Worm (Caenorhabditis elegans) whole organism, young adult: ENCODE measurements around the gene F53H4.2.

ENCODE experiments used
- K11D2.4 ChIP-seq: fragments of 200-800 bp; sonication (Bioruptor generic); IDR thresholded peaks from 2 replicates; pipeline ENCODE4 v1.3.6; 2022; ENCODE audit warnings: missing genetic modification reagents, missing genetic modification characterization, missing compliant biosample characterization
- aptf-2 ChIP-seq: fragments of 200-800 bp; sonication (Bioruptor generic); conservative IDR thresholded peaks from 2 replicates; pipeline ENCODE4 v1.3.6; 2022; ENCODE audit warnings: missing genetic modification reagents, missing genetic modification characterization, missing compliant biosample characterization
- attf-3 ChIP-seq: fragments of 200-800 bp; sonication (Bioruptor generic); conservative IDR thresholded peaks from 2 replicates; pipeline ENCODE4 v1.3.6; 2022; ENCODE audit warnings: missing genetic modification reagents, missing genetic modification characterization, missing compliant biosample characterization
- attf-5 ChIP-seq: fragments of 200-800 bp; sonication (Bioruptor generic); optimal IDR thresholded peaks from 2 replicates; lab custom pipeline; 2018; ENCODE audit warnings: mild to moderate bottlenecking, missing genetic modification characterization, missing compliant biosample characterization
- cebp-1 ChIP-seq, 2 experiments: fragments of 200-800 bp in 1 of 2; sonication (Bioruptor generic) in 1 of 2; sonication (generic microtip) in 1 of 2; IDR thresholded peaks in 1 of 2; optimal IDR thresholded peaks in 1 of 2; 2 replicates each; pipeline versions ENCODE4 v1.3.6 to Lab custom; 2017 to 2022; ENCODE audit warnings: missing compliant biosample characterization in 2 of 2, missing genetic modification characterization in 2 of 2, mild to moderate bottlenecking in 1 of 2, missing genetic modification reagents in 1 of 2, moderate library complexity in 1 of 2
- ceh-58 ChIP-seq: fragments of 200-800 bp; sonication (Bioruptor generic); IDR thresholded peaks from 2 replicates; pipeline ENCODE4 v1.3.6; 2022; ENCODE audit warnings: missing genetic modification characterization, missing compliant biosample characterization
- ets-4 ChIP-seq: fragments of 200-800 bp; sonication (Bioruptor generic); optimal IDR thresholded peaks from 2 replicates; lab custom pipeline; 2018; ENCODE audit warnings: mild to moderate bottlenecking, missing genetic modification characterization, missing compliant biosample characterization
- gei-17 ChIP-seq: fragments of 200-800 bp; sonication (Bioruptor generic); optimal IDR thresholded peaks from 2 replicates; lab custom pipeline; 2018; ENCODE audit warnings: mild to moderate bottlenecking, missing genetic modification characterization, missing compliant biosample characterization
- hmg-1.2 ChIP-seq: fragments of 200-800 bp; sonication (Bioruptor generic); IDR thresholded peaks from 2 replicates; pipeline ENCODE4 v1.3.6; 2022; ENCODE audit warnings: missing genetic modification reagents, missing genetic modification characterization, missing compliant biosample characterization
- hrde-1 ChIP-seq: sonication (generic microtip); optimal IDR thresholded peaks from 2 replicates; lab custom pipeline; 2016; ENCODE audit warnings: missing genetic modification characterization, mild to moderate bottlenecking, missing compliant biosample characterization, moderate library complexity, missing genotype, missing genetic modification reagents, borderline replicate concordance
- let-607 ChIP-seq, 2 experiments: fragments of 200-800 bp in 1 of 2; sonication (Bioruptor generic) in 1 of 2; sonication (generic microtip) in 1 of 2; optimal IDR thresholded peaks; 2 replicates each; lab custom pipeline; 2016 to 2018; ENCODE audit warnings: mild to moderate bottlenecking in 2 of 2, missing compliant biosample characterization in 2 of 2, missing genetic modification characterization in 2 of 2, moderate library complexity in 2 of 2, missing genotype in 1 of 2
- lin-35 ChIP-seq, 3 experiments: fragments of 150-350 bp in 2 of 3; sonication (generic microtip) in 1 of 3; optimal IDR thresholded peaks; 2 replicates each; lab custom pipeline; 2014 to 2018; ENCODE audit warnings: missing biosample characterization in 3 of 3, missing genetic modification characterization in 3 of 3, missing genetic modification reagents in 3 of 3
- lin-40 ChIP-seq: sonication (generic microtip); optimal IDR thresholded peaks from 2 replicates; lab custom pipeline; 2016; ENCODE audit warnings: missing genetic modification characterization, mild to moderate bottlenecking, missing compliant biosample characterization, missing genotype, missing genetic modification reagents
- lin-54 ChIP-seq: fragments of 200-800 bp; sonication (Bioruptor generic); optimal IDR thresholded peaks from 2 replicates; lab custom pipeline; 2018; ENCODE audit warnings: mild to moderate bottlenecking, missing genetic modification characterization, missing compliant biosample characterization
- lsl-1 ChIP-seq: fragments of 200-800 bp; sonication (Bioruptor generic); optimal IDR thresholded peaks from 2 replicates; lab custom pipeline; 2018; ENCODE audit warnings: mild to moderate bottlenecking, missing genetic modification characterization, moderate library complexity, missing compliant biosample characterization
- madf-6 ChIP-seq: fragments of 200-800 bp; sonication (Bioruptor generic); IDR thresholded peaks from 2 replicates; pipeline ENCODE4 v1.3.6; 2022; ENCODE audit warnings: missing genetic modification reagents, missing genetic modification characterization, missing compliant biosample characterization
- mcd-1 ChIP-seq: fragments of 200-800 bp; sonication (Bioruptor generic); IDR thresholded peaks from 2 replicates; pipeline ENCODE4 v1.3.6; 2022; ENCODE audit warnings: missing genetic modification reagents, missing genetic modification characterization, missing compliant biosample characterization
- nfya-2 ChIP-seq: fragments of 200-800 bp; sonication (Bioruptor generic); IDR thresholded peaks from 2 replicates; pipeline ENCODE4 v1.3.6; 2022; ENCODE audit warnings: missing genetic modification reagents, missing genetic modification characterization, missing compliant biosample characterization
- pbrm-1 ChIP-seq: fragments of 200-800 bp; sonication (Bioruptor generic); IDR thresholded peaks from 2 replicates; pipeline ENCODE4 v1.3.6; 2022; ENCODE audit warnings: missing genetic modification reagents, missing genetic modification characterization, missing compliant biosample characterization
- rcor-1 ChIP-seq: fragments of 200-800 bp; sonication (Bioruptor generic); IDR thresholded peaks from 2 replicates; pipeline ENCODE4 v1.3.6; 2022; ENCODE audit warnings: missing genetic modification reagents, missing genetic modification characterization, missing compliant biosample characterization
- rec-8 ChIP-seq, 2 experiments: sonication (generic microtip); optimal IDR thresholded peaks; 2 replicates each; lab custom pipeline; 2016; ENCODE audit warnings: mild to moderate bottlenecking in 2 of 2, missing genetic modification characterization in 2 of 2, missing genetic modification reagents in 2 of 2, missing genotype in 2 of 2, missing biosample characterization in 1 of 2, missing compliant biosample characterization in 1 of 2, moderate library complexity in 1 of 2
- snpc-1.1 ChIP-seq: sonication (generic microtip); optimal IDR thresholded peaks from 2 replicates; lab custom pipeline; 2017; ENCODE audit warnings: missing genetic modification characterization, mild to moderate bottlenecking, missing compliant biosample characterization, antibody characterized with exemption, moderate library complexity, missing genotype, missing genetic modification reagents; ENCODE audit not compliant: insufficient read depth
- snpc-4 ChIP-seq, 5 experiments: fragments of 150-350 bp in 1 of 5; sonication (generic microtip) in 4 of 5; optimal IDR thresholded peaks; 2 replicates each; lab custom pipeline; 2014 to 2018; ENCODE audit warnings: missing genetic modification characterization in 5 of 5, missing biosample characterization in 3 of 5, antibody characterized with exemption in 2 of 5, mild to moderate bottlenecking in 2 of 5, missing compliant biosample characterization in 2 of 5, missing genotype in 2 of 5, moderate library complexity in 2 of 5, missing genetic modification reagents in 1 of 5
- tlf-1 ChIP-seq: fragments of 200-800 bp; sonication (Bioruptor generic); optimal IDR thresholded peaks from 2 replicates; lab custom pipeline; 2018; ENCODE audit warnings: mild to moderate bottlenecking, missing genetic modification characterization, missing compliant biosample characterization
- xnd-1 ChIP-seq: sonication (generic microtip); optimal IDR thresholded peaks from 2 replicates; lab custom pipeline; 2016; ENCODE audit warnings: missing genotype, missing genetic modification reagents, missing genetic modification characterization, missing compliant biosample characterization
- zfh-2 ChIP-seq: fragments of 200-800 bp; sonication (Bioruptor generic); conservative IDR thresholded peaks from 2 replicates; pipeline ENCODE4 v1.3.6; 2022; ENCODE audit warnings: missing genetic modification reagents, missing genetic modification characterization, missing compliant biosample characterization
- zim-3 ChIP-seq: sonication (generic microtip); optimal IDR thresholded peaks from 2 replicates; lab custom pipeline; 2017; ENCODE audit warnings: mild to moderate bottlenecking, missing genetic modification characterization, moderate library complexity, missing compliant biosample characterization
- ztf-18 ChIP-seq: sonication (generic microtip); optimal IDR thresholded peaks from 2 replicates; lab custom pipeline; 2016; ENCODE audit warnings: missing genotype, mild to moderate bottlenecking, missing genetic modification characterization, missing compliant biosample characterization
- ztf-3 ChIP-seq: fragments of 200-800 bp; sonication (Bioruptor generic); optimal IDR thresholded peaks from 2 replicates; lab custom pipeline; 2018; ENCODE audit warnings: mild to moderate bottlenecking, missing genetic modification characterization, missing compliant biosample characterization

Gene F53H4.2

DNA sequence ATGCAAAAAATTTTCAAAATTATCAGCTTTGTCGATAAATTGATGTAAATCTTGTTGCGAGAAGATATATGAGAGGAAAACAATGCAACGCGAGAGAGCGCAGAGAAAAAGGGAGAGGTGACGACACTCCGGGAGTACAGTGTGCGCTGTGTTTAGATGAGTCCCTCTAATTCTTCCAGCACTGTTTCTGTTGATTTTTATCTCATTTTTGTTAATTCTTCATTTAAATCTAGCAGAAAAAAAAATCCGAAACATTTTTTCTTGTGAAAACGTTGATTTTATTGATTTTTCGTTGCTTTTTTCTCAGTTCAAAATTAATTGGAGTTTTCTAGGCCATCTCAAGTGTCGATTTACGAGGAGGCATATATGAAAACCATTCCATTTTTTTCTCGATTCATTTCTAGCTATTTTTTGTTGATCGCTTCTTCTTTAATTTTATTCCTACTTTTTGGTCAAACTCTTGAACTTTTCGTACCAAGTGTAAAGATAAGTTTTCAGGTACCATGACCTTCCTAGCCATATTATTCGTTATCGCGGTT, 7.5 kb upstream of the F53H4.2 start, which contains the start of gene acl-1 (continued):
- TF ChIP-seq cebp-1 (GFP tag; IDR thresholded peaks at IDR 0.05; lab: Robert Waterston, UW) (no peak), cebp-1 (tag; optimal IDR thresholded peaks at IDR 0.05; lab: Kevin White, UChicago) (peak; percentile 55), zim-3 (tag; lab: Kevin White, UChicago) (no peak), attf-3 (GFP tag; lab: Robert Waterston, UW) (peak; percentile 97), xnd-1 (tag; lab: Kevin White, UChicago) (no peak), lsl-1 (GFP tag; lab: Kevin White, UChicago) (no peak), aptf-2 (no peak), let-607 (tag; optimal IDR thresholded peaks at IDR 0.05; lab: Kevin White, UChicago) (peak in 1 of 2 experiments; percentile 76), hmg-1.2 (GFP tag; lab: Robert Waterston, UW) (peak; percentile 45), attf-5 (GFP tag; lab: Kevin White, UChicago) (peak; percentile 52), gei-17 (GFP tag; lab: Kevin White, UChicago) (peak; percentile 21), lin-54 (GFP tag; lab: Kevin White, UChicago) (no peak), hrde-1 (tag; lab: Kevin White, UChicago) (no peak), rcor-1 (GFP tag; lab: Robert Waterston, UW) (peak; percentile 29; the same call in 1 of the 2 replicates), madf-6 (GFP tag; lab: Robert Waterston, UW) (no peak), snpc-4 (GFP tag; optimal IDR thresholded peaks at IDR 0.05; lab: Kevin White, UChicago) (no peak), snpc-4 (tag; optimal IDR thresholded peaks at IDR 0.05; lab: Kevin White, UChicago) (peak in 2 of 4 experiments; percentile 30 to 55), ceh-58 (GFP tag; lab: Robert Waterston, UW) (no peak), lin-35 (GFP tag; optimal IDR thresholded peaks at IDR 0.05; lab: Kevin White, UChicago) (peak in 1 of 3 experiments; percentile 39), ets-4 (GFP tag; lab: Kevin White, UChicago) (no peak), K11D2.4 (GFP tag; lab: Robert Waterston, UW) (0 out of 2 replicates have a peak, but pooled peaks have one; percentile 51)

DNA sequence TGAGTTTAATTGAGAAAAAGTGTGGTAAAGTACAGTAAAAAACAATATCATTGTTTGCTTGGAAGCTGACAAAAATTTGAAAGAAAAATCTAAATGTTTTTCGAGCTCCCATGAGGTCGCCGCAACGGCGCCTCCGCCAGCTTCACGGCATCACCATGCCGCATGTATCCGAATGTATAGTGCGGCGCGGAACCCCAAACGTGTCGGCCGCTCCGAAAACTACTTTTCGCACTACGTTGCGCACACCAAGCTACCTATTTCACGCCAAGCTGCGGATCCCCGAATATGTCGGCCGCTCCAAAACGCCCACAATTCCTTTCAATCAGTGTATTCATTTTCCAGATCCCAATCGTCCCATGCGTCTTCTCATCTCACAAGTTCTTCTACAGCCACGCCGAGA, 5.9 kb upstream of the F53H4.2 start:
- TF ChIP-seq hmg-1.2 (GFP tag; lab: Robert Waterston, UW) (peak; percentile 45; the same call in 1 of the 2 replicates), zfh-2 (GFP tag; lab: Robert Waterston, UW) (peak; percentile 66; the same call in 1 of the 2 replicates), snpc-4 (GFP tag; optimal IDR thresholded peaks at IDR 0.05; lab: Kevin White, UChicago) (peak; percentile 45), snpc-4 (tag; optimal IDR thresholded peaks at IDR 0.05; lab: Kevin White, UChicago) (peak in 2 of 4 experiments; percentile 87 to 90), hrde-1 (tag; lab: Kevin White, UChicago) (no peak), snpc-1.1 (peak; percentile 21), tlf-1 (GFP tag; lab: Kevin White, UChicago) (no peak), rec-8 (tag; optimal IDR thresholded peaks at IDR 0.05; lab: Kevin White, UChicago) (no peak)
- TF ChIP-seq, all 124 proteins: peak for 4

DNA sequence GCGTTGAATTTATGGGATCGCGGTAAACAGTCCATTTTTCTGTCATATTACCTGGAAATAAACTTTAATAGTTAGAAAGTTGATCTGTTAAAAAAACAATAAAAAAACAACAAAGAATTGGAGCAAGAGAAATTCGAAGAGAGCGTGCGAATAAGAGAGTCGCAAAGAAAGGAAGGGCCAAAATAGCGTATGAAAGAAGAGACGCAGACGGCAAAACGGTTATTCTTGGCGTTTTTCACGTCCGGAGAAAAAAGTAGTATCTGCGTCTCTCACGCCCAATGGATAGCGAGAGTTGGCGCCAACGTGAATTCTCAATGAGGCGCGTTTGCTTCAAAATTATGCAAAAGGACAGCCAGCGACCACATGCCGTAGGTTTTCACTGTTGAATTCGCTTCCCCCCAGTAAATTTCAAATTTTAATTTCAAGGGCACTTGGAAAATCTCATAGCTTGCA, 3.6 kb downstream of the F53H4.2 start, which contains the start of gene F53H4.6:
TSS of gene F53H4.6 (minus strand) at position 51 of the 453 bp plus-strand sequence.
- TF ChIP-seq attf-5 (GFP tag; lab: Kevin White, UChicago) (peak; percentile 23), ztf-3 (GFP tag; lab: Kevin White, UChicago) (no peak), pbrm-1 (GFP tag; lab: Robert Waterston, UW) (0 out of 2 replicates have a peak, but pooled peaks have one; percentile 10), hmg-1.2 (GFP tag; lab: Robert Waterston, UW) (peak; percentile 90), ztf-18 (peak; percentile 21), lin-40 (peak; percentile 28), attf-3 (GFP tag; lab: Robert Waterston, UW) (peak; percentile 54; the same call in 1 of the 2 replicates), mcd-1 (GFP tag; lab: Robert Waterston, UW) (peak; percentile 87), nfya-2 (GFP tag; lab: Robert Waterston, UW) (no peak)
- TF ChIP-seq, all 124 proteins: peak for 7
